Fruit fly (Drosophila melanogaster) whole organism, embryonic: ENCODE data around the gene Drsl2.

Experiments
- ATbp ChIP-seq: fragments of 200-800 bp; sonication (Bioruptor generic); optimal IDR thresholded peaks from 2 replicates; lab custom pipeline; 2017; ENCODE audit warnings: missing biosample characterization, mild to moderate bottlenecking, missing genetic modification characterization, missing genetic modification reagents
- Ada2b ChIP-seq: fragments of 200-800 bp; sonication (Bioruptor generic); IDR thresholded peaks from 2 replicates; pipeline ENCODE4 v1.3.6; 2022; ENCODE audit warnings: missing biosample characterization, missing genetic modification characterization
- Adf1 ChIP-seq: fragments of 200-800 bp; sonication (Bioruptor generic); IDR thresholded peaks from 2 replicates; pipeline ENCODE4 v1.3.6; 2022; ENCODE audit warnings: missing biosample characterization, missing genetic modification characterization
- CG10979 ChIP-seq: fragments of 200-800 bp; sonication (Bioruptor generic); optimal IDR thresholded peaks from 2 replicates; lab custom pipeline; 2018; ENCODE audit warnings: missing biosample characterization, mild to moderate bottlenecking, missing genetic modification characterization, moderate library complexity
- CG11247 ChIP-seq: fragments of 200-800 bp; sonication (Bioruptor generic); IDR thresholded peaks from 2 replicates; pipeline ENCODE4 v1.3.6; 2022; ENCODE audit warnings: missing biosample characterization, missing genetic modification characterization
- CG13424 ChIP-seq: fragments of 200-800 bp; sonication (Bioruptor generic); optimal IDR thresholded peaks from 2 replicates; lab custom pipeline; 2019; ENCODE audit warnings: missing biosample characterization, mild to moderate bottlenecking, missing genetic modification characterization, moderate library complexity
- CG14441 ChIP-seq: fragments of 200-800 bp; sonication (Bioruptor generic); IDR thresholded peaks from 2 replicates; pipeline ENCODE4 v1.3.6; 2022; ENCODE audit warnings: missing biosample characterization, missing genetic modification characterization
- CG15269 ChIP-seq: fragments of 200-800 bp; sonication (Bioruptor generic); optimal IDR thresholded peaks from 2 replicates; lab custom pipeline; 2018; ENCODE audit warnings: missing biosample characterization, mild to moderate bottlenecking, missing genetic modification characterization, moderate library complexity
- CG15601 ChIP-seq: fragments of 200-800 bp; sonication (Bioruptor generic); optimal IDR thresholded peaks from 3 replicates; lab custom pipeline; 2019; ENCODE audit warnings: missing biosample characterization, mild to moderate bottlenecking, missing genetic modification characterization, moderate library complexity
- CG18599 ChIP-seq: fragments of 200-800 bp; sonication (Bioruptor generic); optimal IDR thresholded peaks from 3 replicates; lab custom pipeline; 2017; ENCODE audit warnings: missing biosample characterization, missing genetic modification characterization, mild to moderate bottlenecking, moderate library complexity, missing genetic modification reagents
- CG18764 ChIP-seq: fragments of 200-800 bp; sonication (Bioruptor generic); optimal IDR thresholded peaks from 3 replicates; lab custom pipeline; 2016; ENCODE audit warnings: missing biosample characterization, missing genetic modification characterization
- CG2678 ChIP-seq: fragments of 200-800 bp; sonication (Bioruptor generic); optimal IDR thresholded peaks from 3 replicates; lab custom pipeline; 2019; ENCODE audit warnings: missing biosample characterization, mild to moderate bottlenecking, missing genetic modification characterization, moderate library complexity
- CG30403 ChIP-seq: fragments of 200-800 bp; sonication (Bioruptor generic); optimal IDR thresholded peaks from 3 replicates; lab custom pipeline; 2016; ENCODE audit warnings: missing biosample characterization, missing genetic modification characterization
- CG32532 ChIP-seq: fragments of 200-800 bp; sonication (Bioruptor generic); IDR thresholded peaks from 2 replicates; pipeline ENCODE4 v1.3.6; 2022; ENCODE audit warnings: missing biosample characterization, missing genetic modification characterization
- CG32772 ChIP-seq: fragments of 200-800 bp; sonication (Bioruptor generic); IDR thresholded peaks from 2 replicates; pipeline ENCODE4 v1.3.6; 2022; ENCODE audit warnings: missing biosample characterization, missing genetic modification characterization
- CG34422 ChIP-seq: fragments of 200-800 bp; sonication (Bioruptor generic); IDR thresholded peaks from 3 replicates; pipeline ENCODE4 v1.3.6; 2022; ENCODE audit warnings: missing biosample characterization, missing genetic modification characterization
- CG3726 ChIP-seq: fragments of 200-800 bp; sonication (Bioruptor generic); IDR thresholded peaks from 3 replicates; pipeline ENCODE4, ENCODE4 v1.3.6; 2022; ENCODE audit warnings: missing biosample characterization, missing genetic modification characterization
- CG6765 ChIP-seq: fragments of 200-800 bp; sonication (Bioruptor generic); optimal IDR thresholded peaks from 3 replicates; lab custom pipeline; 2017; ENCODE audit warnings: missing biosample characterization, mild to moderate bottlenecking, missing genetic modification characterization
- CG7839 ChIP-seq: fragments of 200-800 bp; sonication (Bioruptor generic); optimal IDR thresholded peaks from 3 replicates; lab custom pipeline; 2018; ENCODE audit warnings: missing biosample characterization, mild to moderate bottlenecking, missing genetic modification characterization, moderate library complexity
- Fer1 ChIP-seq: fragments of 200-800 bp; sonication (Bioruptor generic); optimal IDR thresholded peaks from 2 replicates; lab custom pipeline; 2017; ENCODE audit warnings: missing biosample characterization, mild to moderate bottlenecking, missing genetic modification characterization
- Hmr ChIP-seq: fragments of 200-800 bp; sonication (Bioruptor generic); optimal IDR thresholded peaks from 3 replicates; lab custom pipeline; 2017; ENCODE audit warnings: mild to moderate bottlenecking, missing biosample characterization, missing genetic modification reagents, missing genetic modification characterization
- Hr51 ChIP-seq, 2 experiments: fragments of 200-800 bp; sonication (Bioruptor generic); optimal IDR thresholded peaks; 2 replicates in 1 of 2; 3 replicates in 1 of 2; lab custom pipeline; 2016 to 2018; ENCODE audit warnings: missing biosample characterization in 2 of 2, missing genetic modification characterization in 2 of 2, mild to moderate bottlenecking in 1 of 2, moderate library complexity in 1 of 2
- MBD-R2 ChIP-seq: fragments of 200-800 bp; sonication (Bioruptor generic); IDR thresholded peaks from 2 replicates; pipeline ENCODE4 v1.3.6; 2022; ENCODE audit warnings: missing biosample characterization, missing genetic modification characterization
- Med ChIP-seq: fragments of 200-800 bp; sonication (Bioruptor generic); peaks from one replicate; lab custom pipeline; 2016; ENCODE audit warnings: missing biosample characterization, missing genetic modification characterization, mild to moderate bottlenecking, inconsistent platforms, moderate library complexity
- PHDP ChIP-seq: fragments of 200-800 bp; sonication (Bioruptor generic); optimal IDR thresholded peaks from 3 replicates; lab custom pipeline; 2018; ENCODE audit warnings: missing biosample characterization, mild to moderate bottlenecking, missing genetic modification characterization, moderate library complexity
- Pdp1 ChIP-seq, 2 experiments: fragments of 200-800 bp; sonication (Bioruptor generic); optimal IDR thresholded peaks; 3 replicates each; lab custom pipeline; 2016; ENCODE audit warnings: missing biosample characterization in 2 of 2, missing genetic modification characterization in 2 of 2, mild to moderate bottlenecking in 1 of 2, moderate library complexity in 1 of 2
- Rfx ChIP-seq: fragments of 200-800 bp; sonication (Bioruptor generic); IDR thresholded peaks from 2 replicates; pipeline ENCODE4 v1.3.6; 2022; ENCODE audit warnings: missing biosample characterization, missing genetic modification characterization
- az2 ChIP-seq: fragments of 200-800 bp; sonication (Bioruptor generic); optimal IDR thresholded peaks from 3 replicates; lab custom pipeline; 2016; ENCODE audit warnings: missing biosample characterization, missing genetic modification characterization
- bsh ChIP-seq, 2 experiments: fragments of 200-800 bp; sonication (Bioruptor generic); optimal IDR thresholded peaks; 2 replicates each; lab custom pipeline; 2017 to 2018; ENCODE audit warnings: mild to moderate bottlenecking in 2 of 2, missing biosample characterization in 2 of 2, missing genetic modification characterization in 2 of 2, moderate library complexity in 1 of 2
- btn ChIP-seq: fragments of 200-800 bp; sonication (Bioruptor generic); optimal IDR thresholded peaks from 2 replicates; lab custom pipeline; 2016; ENCODE audit warnings: missing biosample characterization, missing genetic modification characterization
- ci ChIP-seq: fragments of 200-800 bp; sonication (Bioruptor generic); IDR thresholded peaks from 3 replicates; pipeline ENCODE4 v1.3.6; 2022; ENCODE audit warnings: missing biosample characterization, missing genetic modification characterization
- cwo ChIP-seq: fragments of 200-800 bp; sonication (Bioruptor generic); optimal IDR thresholded peaks from 3 replicates; lab custom pipeline; 2017; ENCODE audit warnings: missing biosample characterization, missing genetic modification characterization, mild to moderate bottlenecking, moderate library complexity, missing genetic modification reagents
- disco-r ChIP-seq: fragments of 200-800 bp; sonication (Bioruptor generic); optimal IDR thresholded peaks from 2 replicates; lab custom pipeline; 2016; ENCODE audit warnings: missing biosample characterization, missing genetic modification characterization
- dysf ChIP-seq: fragments of 200-800 bp; sonication (Bioruptor generic); IDR thresholded peaks from 3 replicates; pipeline ENCODE4 v1.3.6; 2022; ENCODE audit warnings: missing biosample characterization, missing genetic modification characterization
- ftz-f1 ChIP-seq: fragments of 200-800 bp; sonication (Bioruptor generic); optimal IDR thresholded peaks from 2 replicates; lab custom pipeline; 2016; ENCODE audit warnings: missing biosample characterization, missing genetic modification characterization
- her ChIP-seq: fragments of 200-800 bp; sonication (Bioruptor generic); optimal IDR thresholded peaks from 2 replicates; lab custom pipeline; 2016; ENCODE audit warnings: missing biosample characterization, missing genetic modification characterization
- hkb ChIP-seq, 2 experiments: fragments of 200-800 bp in 1 of 2; fragments of >200 bp in 1 of 2; sonication (Bioruptor generic) in 1 of 2; IDR thresholded peaks in 1 of 2; optimal IDR thresholded peaks in 1 of 2; 2 replicates each; pipeline versions ENCODE4 v1.3.6 to Lab custom; 2017 to 2022; ENCODE audit warnings: missing biosample characterization in 1 of 2, missing genetic modification characterization in 1 of 2
- ind ChIP-seq: fragments of 200-800 bp; sonication (Bioruptor generic); optimal IDR thresholded peaks from 3 replicates; lab custom pipeline; 2016; ENCODE audit warnings: missing biosample characterization, missing genetic modification characterization
- inv ChIP-seq: fragments of 200-800 bp; sonication (Bioruptor generic); IDR thresholded peaks from 2 replicates; pipeline ENCODE4 v1.3.6; 2022; ENCODE audit warnings: missing biosample characterization, missing genetic modification characterization; ENCODE audit not compliant: partially characterized antibody
- luna ChIP-seq: fragments of 200-800 bp; sonication (Bioruptor generic); optimal IDR thresholded peaks from 2 replicates; lab custom pipeline; 2016; ENCODE audit warnings: missing biosample characterization, missing genetic modification characterization
- onecut ChIP-seq: fragments of 200-800 bp; sonication (Bioruptor generic); IDR thresholded peaks from 2 replicates; pipeline ENCODE4 v1.3.6; 2022; ENCODE audit warnings: missing biosample characterization, missing genetic modification characterization
- row ChIP-seq: fragments of 200-800 bp; sonication (Bioruptor generic); IDR thresholded peaks from 3 replicates; pipeline ENCODE4 v1.3.6; 2022; ENCODE audit warnings: missing biosample characterization, missing genetic modification characterization
- sens ChIP-seq: fragments of 200-800 bp; sonication (Bioruptor generic); peaks from one replicate; lab custom pipeline; 2016; ENCODE audit warnings: missing biosample characterization, missing genetic modification characterization
- slbo ChIP-seq: fragments of 200-800 bp; sonication (Bioruptor generic); IDR thresholded peaks from 2 replicates; pipeline ENCODE4 v1.3.6; 2022; ENCODE audit warnings: missing biosample characterization, missing genetic modification characterization
- tio ChIP-seq: fragments of 200-800 bp; sonication (Bioruptor generic); optimal IDR thresholded peaks from 2 replicates; lab custom pipeline; 2017; ENCODE audit warnings: missing biosample characterization, missing genetic modification characterization, inconsistent platforms
- unpg ChIP-seq: fragments of 200-800 bp; sonication (Bioruptor generic); optimal IDR thresholded peaks from 3 replicates; lab custom pipeline; 2018; ENCODE audit warnings: missing biosample characterization, mild to moderate bottlenecking, missing genetic modification characterization, moderate library complexity
- vvl ChIP-seq: fragments of 200-800 bp; sonication (Bioruptor generic); IDR thresholded peaks from 2 replicates; pipeline ENCODE4 v1.3.6; 2022; ENCODE audit warnings: missing biosample characterization, missing genetic modification characterization
- zfh2 ChIP-seq: fragments of 200-800 bp; sonication (Bioruptor generic); optimal IDR thresholded peaks from 2 replicates; lab custom pipeline; 2016; ENCODE audit warnings: missing biosample characterization, missing genetic modification characterization

Drsl2 gene

DNA sequence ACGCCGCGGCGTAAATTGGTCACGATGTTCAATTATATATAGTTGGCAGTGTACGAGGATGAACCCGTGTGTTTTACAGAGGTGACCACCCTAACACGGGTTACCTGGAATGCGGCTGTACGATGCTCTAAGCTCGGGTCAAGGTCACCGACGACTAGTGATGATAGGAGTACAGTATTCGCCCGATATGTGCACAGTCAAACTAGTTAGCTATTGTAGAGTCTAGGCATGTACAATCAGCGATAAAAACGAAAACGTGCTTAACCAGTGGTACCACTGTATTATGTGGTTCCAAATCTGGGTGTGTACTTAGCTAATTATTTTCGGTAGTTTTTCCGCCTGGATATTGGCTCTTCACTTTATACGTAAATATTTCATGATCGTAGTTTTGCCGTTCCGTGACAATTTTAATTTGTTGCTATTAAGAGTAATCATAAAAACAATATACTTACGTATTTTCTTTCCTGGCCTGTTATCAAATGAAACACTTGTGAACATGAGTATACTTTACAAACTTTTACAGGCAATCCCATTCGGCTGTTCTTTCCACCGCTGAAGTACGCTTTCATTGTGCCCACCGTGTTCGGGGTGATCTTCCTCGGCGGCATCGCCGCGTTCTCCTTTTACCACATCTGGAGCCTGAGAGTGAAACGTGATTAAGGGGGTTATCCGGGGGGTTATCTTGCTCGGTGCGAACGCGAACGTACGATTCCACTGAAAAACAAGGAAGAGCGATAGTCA, 6.0 kb downstream of the Drsl2 start (continued):
- TF ChIP-seq ATbp = no peak
- TF ChIP-seq ci (GFP tag; lab: Robert Waterston, UW) = no peak
- peak; percentile 26 for TF ChIP-seq PHDP (tag; lab: Kevin White, UChicago)
- peak; percentile 5; the same call in 1 of the 2 replicates for TF ChIP-seq CG11247 (GFP tag; lab: Robert Waterston, UW)
- peak; percentile 36 for TF ChIP-seq CG2678 (tag; lab: Kevin White, UChicago)
- TF ChIP-seq hkb (optimal IDR thresholded peaks at IDR 0.05; lab: Kevin White, UChicago) = no peak
- TF ChIP-seq hkb (GFP tag; IDR thresholded peaks at IDR 0.05; lab: Robert Waterston, UW) = 0 out of 2 replicates have a peak, but pooled peaks have one; percentile 49
- 0 out of 2 replicates have a peak, but pooled peaks have one; percentile 19 for TF ChIP-seq Ada2b
- peak; percentile 76 for TF ChIP-seq Med (GFP tag; lab: Kevin White, UChicago)
- peak; percentile 15 for TF ChIP-seq CG6765 (GFP tag; lab: Kevin White, UChicago)
- peak; percentile 48 for TF ChIP-seq Hmr
- no peak for TF ChIP-seq tio (GFP tag; lab: Kevin White, UChicago)
- peak; percentile 78 for TF ChIP-seq ftz-f1 (GFP tag; lab: Kevin White, UChicago)
- TF ChIP-seq disco-r (GFP tag; lab: Kevin White, UChicago) = no peak
- peak; percentile 3 for TF ChIP-seq CG13424 (tag; lab: Kevin White, UChicago)
- TF ChIP-seq CG15269 (tag; lab: Kevin White, UChicago) = peak; percentile 52
- TF ChIP-seq CG32772 (GFP tag; lab: Robert Waterston, UW) = peak; percentile 35; the same call in 1 of the 2 replicates
- peak; percentile 69 for TF ChIP-seq CG18599
- peak; percentile 24; the same call in 1 of the 2 replicates for TF ChIP-seq vvl (GFP tag; lab: Robert Waterston, UW)
- TF ChIP-seq btn (GFP tag; lab: Kevin White, UChicago) = no peak
- TF ChIP-seq CG7839 (tag; lab: Kevin White, UChicago) = peak; percentile 42
- peak; percentile 39 for TF ChIP-seq ind (GFP tag; lab: Kevin White, UChicago)
- TF ChIP-seq Rfx (GFP tag; lab: Robert Waterston, UW) = peak; percentile 77
- TF ChIP-seq row (GFP tag; lab: Robert Waterston, UW) = peak; percentile 78
- TF ChIP-seq CG3726 (GFP tag; lab: Robert Waterston, UW) = 0 out of 3 replicates have a peak, but pooled peaks have one; percentile 12
- peak; percentile 12; the same call in 1 of the 2 replicates for TF ChIP-seq MBD-R2 (GFP tag; lab: Robert Waterston, UW)
- TF ChIP-seq Fer1 (GFP tag; lab: Kevin White, UChicago) = peak; percentile 46
- no peak for TF ChIP-seq CG34422 (GFP tag; lab: Robert Waterston, UW)
- TF ChIP-seq onecut (GFP tag; lab: Robert Waterston, UW) = peak; percentile 15; the same call in 1 of the 2 replicates
- TF ChIP-seq CG15601 = no peak
- peak in 1 of 2 experiments; percentile 13 for TF ChIP-seq bsh (GFP tag; optimal IDR thresholded peaks at IDR 0.05; lab: Kevin White, UChicago)
- peak; percentile 22 for TF ChIP-seq CG30403
- peak; percentile 33 to 59 for TF ChIP-seq Pdp1 (GFP tag; optimal IDR thresholded peaks at IDR 0.05; lab: Kevin White, UChicago)
- TF ChIP-seq az2 (GFP tag; lab: Kevin White, UChicago) = peak; percentile 10
- TF ChIP-seq slbo (GFP tag; lab: Robert Waterston, UW) = peak; percentile 54
- peak; percentile 66 for TF ChIP-seq CG32532 (GFP tag; lab: Robert Waterston, UW)
- TF ChIP-seq sens (GFP tag; lab: Kevin White, UChicago) = peak; percentile 75
- TF ChIP-seq CG18764 (GFP tag; lab: Kevin White, UChicago) = peak; percentile 21
- peak; percentile 6 for TF ChIP-seq CG10979
- TF ChIP-seq zfh2 (GFP tag; lab: Kevin White, UChicago) = peak; percentile 39
- TF ChIP-seq luna (GFP tag; lab: Kevin White, UChicago) = peak; percentile 21
- no peak for TF ChIP-seq inv (GFP tag; lab: Robert Waterston, UW)
- peak; percentile 43; the same call in 1 of the 2 replicates for TF ChIP-seq CG14441 (GFP tag; lab: Robert Waterston, UW)
- TF ChIP-seq her (GFP tag; lab: Kevin White, UChicago) = peak; percentile 22
- TF ChIP-seq Adf1 = 0 out of 2 replicates have a peak, but pooled peaks have one; percentile 10
- peak; percentile 48; the same call in 2 of the 3 replicates for TF ChIP-seq dysf (GFP tag; lab: Robert Waterston, UW)
- TF ChIP-seq cwo (GFP tag; lab: Kevin White, UChicago) = peak; percentile 58
- peak; percentile 23 for TF ChIP-seq unpg
- TF ChIP-seq Hr51 (GFP tag; optimal IDR thresholded peaks at IDR 0.05; lab: Kevin White, UChicago) = no peak
